Worm (Caenorhabditis elegans) whole organism, young adult: Measurements from ENCODE around the gene rml-3.

ENCODE experiments used
- B0019.2 ChIP-seq: fragments of 200-800 bp; sonication (Bioruptor generic); conservative IDR thresholded peaks from 2 replicates; pipeline ENCODE4 v1.3.6; 2022; ENCODE audit warnings: missing genetic modification reagents, missing genetic modification characterization, missing compliant biosample characterization
- B0336.3 ChIP-seq: fragments of 200-800 bp; sonication (Bioruptor generic); IDR thresholded peaks from 2 replicates; pipeline ENCODE4 v1.3.6; 2022; ENCODE audit warnings: missing genetic modification characterization, missing compliant biosample characterization
- C17E4.6 ChIP-seq: fragments of 200-800 bp; sonication (Bioruptor generic); IDR thresholded peaks from 2 replicates; pipeline ENCODE4 v1.3.6; 2022; ENCODE audit warnings: missing genetic modification reagents, missing genetic modification characterization, missing compliant biosample characterization
- F10E7.11 ChIP-seq: sonication (generic microtip); optimal IDR thresholded peaks from 2 replicates; lab custom pipeline; 2017; ENCODE audit warnings: mild to moderate bottlenecking, missing genetic modification characterization, moderate library complexity, missing compliant biosample characterization
- F23B12.7 ChIP-seq: sonication (generic microtip); optimal IDR thresholded peaks from 2 replicates; lab custom pipeline; 2017; ENCODE audit warnings: missing genetic modification characterization, mild to moderate bottlenecking, missing compliant biosample characterization, antibody characterized with exemption, moderate library complexity; ENCODE audit not compliant: insufficient read depth
- F52B5.7 ChIP-seq: sonication (generic microtip); optimal IDR thresholded peaks from 2 replicates; lab custom pipeline; 2016; ENCODE audit warnings: mild to moderate bottlenecking, missing genetic modification characterization, missing compliant biosample characterization
- F57C9.4 ChIP-seq: sonication (generic microtip); optimal IDR thresholded peaks from 2 replicates; lab custom pipeline; 2017; ENCODE audit warnings: mild to moderate bottlenecking, missing genetic modification characterization, missing compliant biosample characterization
- K12H6.12 ChIP-seq: fragments of 200-800 bp; sonication (Bioruptor generic); optimal IDR thresholded peaks from 2 replicates; lab custom pipeline; 2018; ENCODE audit warnings: mild to moderate bottlenecking, missing genetic modification characterization, missing compliant biosample characterization
- T26A5.8 ChIP-seq: sonication (generic microtip); optimal IDR thresholded peaks from 2 replicates; lab custom pipeline; 2016; ENCODE audit warnings: missing genetic modification characterization, missing compliant biosample characterization
- Y53F4B.3 ChIP-seq: fragments of 200-800 bp; sonication (Bioruptor generic); IDR thresholded peaks from 2 replicates; pipeline ENCODE4 v1.3.6; 2022; ENCODE audit warnings: missing genetic modification reagents, missing genetic modification characterization, missing compliant biosample characterization
- Y56A3A.18 ChIP-seq: fragments of 200-800 bp; sonication (Bioruptor generic); IDR thresholded peaks from 2 replicates; pipeline ENCODE4 v1.3.6; 2022; ENCODE audit warnings: missing genetic modification reagents, missing genetic modification characterization, missing compliant biosample characterization
- Y79H2A.3 ChIP-seq: fragments of 200-800 bp; sonication (Bioruptor generic); conservative IDR thresholded peaks from 2 replicates; pipeline ENCODE4 v1.3.6; 2022; ENCODE audit warnings: missing genetic modification reagents, missing genetic modification characterization, missing compliant biosample characterization
- ama-1 ChIP-seq, 3 experiments: fragments of 150-350 bp in 1 of 3; sonication (generic microtip) in 2 of 3; optimal IDR thresholded peaks; 2 replicates each; lab custom pipeline; 2014 to 2018; ENCODE audit warnings: missing biosample characterization in 2 of 3, missing genetic modification characterization in 2 of 3, missing genetic modification reagents in 2 of 3
- atf-7 ChIP-seq: sonication (generic microtip); optimal IDR thresholded peaks from 2 replicates; lab custom pipeline; 2017; ENCODE audit warnings: mild to moderate bottlenecking, missing genetic modification characterization, missing compliant biosample characterization
- attf-5 ChIP-seq: fragments of 200-800 bp; sonication (Bioruptor generic); optimal IDR thresholded peaks from 2 replicates; lab custom pipeline; 2018; ENCODE audit warnings: mild to moderate bottlenecking, missing genetic modification characterization, missing compliant biosample characterization
- bed-1 ChIP-seq: fragments of 200-800 bp; sonication (Bioruptor generic); IDR thresholded peaks from 2 replicates; pipeline ENCODE4 v1.3.6; 2022; ENCODE audit warnings: missing genetic modification reagents, missing genetic modification characterization, missing compliant biosample characterization
- cebp-2 ChIP-seq: fragments of 200-800 bp; sonication (Bioruptor generic); IDR thresholded peaks from 2 replicates; pipeline ENCODE4 v1.3.6; 2022; ENCODE audit warnings: missing genetic modification characterization, missing compliant biosample characterization
- ceh-58 ChIP-seq: fragments of 200-800 bp; sonication (Bioruptor generic); IDR thresholded peaks from 2 replicates; pipeline ENCODE4 v1.3.6; 2022; ENCODE audit warnings: missing genetic modification characterization, missing compliant biosample characterization
- chd-7 ChIP-seq: sonication (generic microtip); optimal IDR thresholded peaks from 2 replicates; lab custom pipeline; 2016; ENCODE audit warnings: mild to moderate bottlenecking, missing genetic modification characterization, moderate library complexity, missing compliant biosample characterization
- egrh-3 ChIP-seq: fragments of 200-800 bp; sonication (Bioruptor generic); IDR thresholded peaks from 2 replicates; pipeline ENCODE4 v1.3.6; 2022; ENCODE audit warnings: missing genetic modification reagents, missing genetic modification characterization, missing compliant biosample characterization
- ekl-4 ChIP-seq: fragments of 200-800 bp; sonication (Bioruptor generic); IDR thresholded peaks from 2 replicates; pipeline ENCODE4 v1.3.6; 2022; ENCODE audit warnings: missing genetic modification reagents, missing genetic modification characterization, missing compliant biosample characterization
- gei-17 ChIP-seq: fragments of 200-800 bp; sonication (Bioruptor generic); optimal IDR thresholded peaks from 2 replicates; lab custom pipeline; 2018; ENCODE audit warnings: mild to moderate bottlenecking, missing genetic modification characterization, missing compliant biosample characterization
- hlh-26 ChIP-seq: fragments of 200-800 bp; sonication (Bioruptor generic); conservative IDR thresholded peaks from 2 replicates; pipeline ENCODE4 v1.3.6; 2022; ENCODE audit warnings: missing genetic modification reagents, missing genetic modification characterization, missing compliant biosample characterization
- hmg-1.2 ChIP-seq: fragments of 200-800 bp; sonication (Bioruptor generic); IDR thresholded peaks from 2 replicates; pipeline ENCODE4 v1.3.6; 2022; ENCODE audit warnings: missing genetic modification reagents, missing genetic modification characterization, missing compliant biosample characterization
- hrde-1 ChIP-seq: sonication (generic microtip); optimal IDR thresholded peaks from 2 replicates; lab custom pipeline; 2016; ENCODE audit warnings: missing genetic modification characterization, mild to moderate bottlenecking, missing compliant biosample characterization, moderate library complexity, missing genotype, missing genetic modification reagents, borderline replicate concordance
- let-526 ChIP-seq: fragments of 200-800 bp; sonication (Bioruptor generic); IDR thresholded peaks from 2 replicates; pipeline ENCODE4 v1.3.6; 2022; ENCODE audit warnings: missing genetic modification reagents, missing genetic modification characterization, missing compliant biosample characterization
- lin-26 ChIP-seq: fragments of 200-800 bp; sonication (Bioruptor generic); IDR thresholded peaks from 2 replicates; pipeline ENCODE4 v1.3.6; 2022; ENCODE audit warnings: missing genetic modification reagents, missing genetic modification characterization, missing compliant biosample characterization
- lin-40 ChIP-seq: sonication (generic microtip); optimal IDR thresholded peaks from 2 replicates; lab custom pipeline; 2016; ENCODE audit warnings: missing genetic modification characterization, mild to moderate bottlenecking, missing compliant biosample characterization, missing genotype, missing genetic modification reagents
- lin-54 ChIP-seq: fragments of 200-800 bp; sonication (Bioruptor generic); optimal IDR thresholded peaks from 2 replicates; lab custom pipeline; 2018; ENCODE audit warnings: mild to moderate bottlenecking, missing genetic modification characterization, missing compliant biosample characterization
- lsl-1 ChIP-seq: fragments of 200-800 bp; sonication (Bioruptor generic); optimal IDR thresholded peaks from 2 replicates; lab custom pipeline; 2018; ENCODE audit warnings: mild to moderate bottlenecking, missing genetic modification characterization, moderate library complexity, missing compliant biosample characterization
- madf-8 ChIP-seq: fragments of 200-800 bp; sonication (Bioruptor generic); conservative IDR thresholded peaks from 2 replicates; pipeline ENCODE4 v1.3.6; 2022; ENCODE audit warnings: missing genetic modification reagents, missing genetic modification characterization, missing compliant biosample characterization
- mcd-1 ChIP-seq: fragments of 200-800 bp; sonication (Bioruptor generic); IDR thresholded peaks from 2 replicates; pipeline ENCODE4 v1.3.6; 2022; ENCODE audit warnings: missing genetic modification reagents, missing genetic modification characterization, missing compliant biosample characterization
- mel-28 ChIP-seq: sonication (generic microtip); optimal IDR thresholded peaks from 2 replicates; lab custom pipeline; 2016; ENCODE audit warnings: borderline replicate concordance, mild to moderate bottlenecking, missing genetic modification characterization, missing compliant biosample characterization
- mxl-1 ChIP-seq: sonication (generic microtip); optimal IDR thresholded peaks from 2 replicates; lab custom pipeline; 2016; ENCODE audit warnings: missing genetic modification characterization, missing compliant biosample characterization
- nhr-120 ChIP-seq: fragments of 200-800 bp; sonication (Bioruptor generic); IDR thresholded peaks from 2 replicates; pipeline ENCODE4 v1.3.6; 2022; ENCODE audit warnings: missing genetic modification characterization, missing compliant biosample characterization
- nhr-27 ChIP-seq: fragments of 200-800 bp; sonication (Bioruptor generic); optimal IDR thresholded peaks from 2 replicates; lab custom pipeline; 2018; ENCODE audit warnings: mild to moderate bottlenecking, missing genetic modification characterization, moderate library complexity, missing compliant biosample characterization
- nhr-90 ChIP-seq: sonication (generic microtip); optimal IDR thresholded peaks from 2 replicates; lab custom pipeline; 2016; ENCODE audit warnings: missing genotype, mild to moderate bottlenecking, missing genetic modification characterization, missing compliant biosample characterization
- pbrm-1 ChIP-seq: fragments of 200-800 bp; sonication (Bioruptor generic); IDR thresholded peaks from 2 replicates; pipeline ENCODE4 v1.3.6; 2022; ENCODE audit warnings: missing genetic modification reagents, missing genetic modification characterization, missing compliant biosample characterization
- rcor-1 ChIP-seq: fragments of 200-800 bp; sonication (Bioruptor generic); IDR thresholded peaks from 2 replicates; pipeline ENCODE4 v1.3.6; 2022; ENCODE audit warnings: missing genetic modification reagents, missing genetic modification characterization, missing compliant biosample characterization
- rec-8 ChIP-seq, 2 experiments: sonication (generic microtip); optimal IDR thresholded peaks; 2 replicates each; lab custom pipeline; 2016; ENCODE audit warnings: mild to moderate bottlenecking in 2 of 2, missing genetic modification characterization in 2 of 2, missing genetic modification reagents in 2 of 2, missing genotype in 2 of 2, missing biosample characterization in 1 of 2, missing compliant biosample characterization in 1 of 2, moderate library complexity in 1 of 2
- repo-1 ChIP-seq: sonication (generic microtip); optimal IDR thresholded peaks from 2 replicates; lab custom pipeline; 2017; ENCODE audit warnings: mild to moderate bottlenecking, missing genetic modification characterization, missing compliant biosample characterization
- sdz-38 ChIP-seq: sonication (generic microtip); optimal IDR thresholded peaks from 2 replicates; lab custom pipeline; 2016; ENCODE audit warnings: missing genotype, missing genetic modification characterization, missing compliant biosample characterization
- snpc-1.3 ChIP-seq: sonication (generic microtip); optimal IDR thresholded peaks from 2 replicates; lab custom pipeline; 2017; ENCODE audit warnings: missing genetic modification characterization, mild to moderate bottlenecking, missing compliant biosample characterization, antibody characterized with exemption, moderate library complexity, missing genotype, missing genetic modification reagents; ENCODE audit not compliant: insufficient read depth
- snpc-3.4 ChIP-seq: sonication (generic microtip); optimal IDR thresholded peaks from 2 replicates; lab custom pipeline; 2017; ENCODE audit warnings: missing genetic modification characterization, mild to moderate bottlenecking, missing compliant biosample characterization, antibody characterized with exemption, moderate library complexity, missing genotype, missing genetic modification reagents
- somi-1 ChIP-seq: fragments of 200-800 bp; sonication (Bioruptor generic); optimal IDR thresholded peaks from 2 replicates; lab custom pipeline; 2018; ENCODE audit warnings: mild to moderate bottlenecking, missing genetic modification characterization, missing compliant biosample characterization
- sptf-2 ChIP-seq: fragments of 200-800 bp; sonication (Bioruptor generic); optimal IDR thresholded peaks from 2 replicates; lab custom pipeline; 2018; ENCODE audit warnings: mild to moderate bottlenecking, missing genetic modification characterization, missing compliant biosample characterization
- tlf-1 ChIP-seq: fragments of 200-800 bp; sonication (Bioruptor generic); optimal IDR thresholded peaks from 2 replicates; lab custom pipeline; 2018; ENCODE audit warnings: mild to moderate bottlenecking, missing genetic modification characterization, missing compliant biosample characterization

The rml-3 gene

ce11 chrX:6207687-6208088 is 31.2 kb downstream of the rml-3 start, which contains the start of gene T13C5.6 (continued):
- peak; percentile 87 for TF ChIP-seq atf-7 (tag; lab: Kevin White, UChicago)
- peak; percentile 93 for TF ChIP-seq repo-1 (tag; lab: Kevin White, UChicago)
- TF ChIP-seq hlh-26, result 0 out of 2 replicates have a peak, but pooled peaks have one; percentile 43
- TF ChIP-seq mcd-1 (GFP tag; lab: Robert Waterston, UW), result peak; percentile 74
- TF ChIP-seq rec-8 (tag; optimal IDR thresholded peaks at IDR 0.05; lab: Kevin White, UChicago), result peak; percentile 78 to 93
- peak; percentile 76 for TF ChIP-seq hrde-1 (tag; lab: Kevin White, UChicago)
- peak; percentile 53 for TF ChIP-seq egrh-3 (GFP tag; lab: Robert Waterston, UW)
- TF ChIP-seq snpc-3.4 (tag; lab: Kevin White, UChicago), result peak; percentile 58
- peak; percentile 87 for TF ChIP-seq ekl-4 (GFP tag; lab: Robert Waterston, UW)
- TF ChIP-seq Y79H2A.3 (GFP tag; lab: Robert Waterston, UW), result peak; percentile 66; the same call in 1 of the 2 replicates
- TF ChIP-seq attf-5 (GFP tag; lab: Kevin White, UChicago), result peak; percentile 89
- TF ChIP-seq K12H6.12 (tag; lab: Kevin White, UChicago), result peak; percentile 95
- TF ChIP-seq B0019.2 (GFP tag; lab: Robert Waterston, UW), result no peak
- peak; percentile 69 for TF ChIP-seq lin-54 (GFP tag; lab: Kevin White, UChicago)
- no peak for TF ChIP-seq ama-1 (optimal IDR thresholded peaks at IDR 0.05; lab: Kevin White, UChicago)
- peak in 1 of 2 experiments; percentile 85 for TF ChIP-seq ama-1 (GFP tag; optimal IDR thresholded peaks at IDR 0.05; lab: Kevin White, UChicago)
- TF ChIP-seq Y53F4B.3 (GFP tag; lab: Robert Waterston, UW), result no peak
- peak; percentile 26; the same call in 1 of the 2 replicates for TF ChIP-seq C17E4.6
- peak; percentile 72 for TF ChIP-seq tlf-1 (GFP tag; lab: Kevin White, UChicago)
- peak; percentile 91 for TF ChIP-seq Y56A3A.18 (GFP tag; lab: Robert Waterston, UW)
- no peak for TF ChIP-seq ceh-58
- peak; percentile 70 for TF ChIP-seq mel-28 (tag; lab: Kevin White, UChicago)
- peak; percentile 91 for TF ChIP-seq nhr-90 (tag; lab: Kevin White, UChicago)
- peak; percentile 91 for TF ChIP-seq nhr-27 (tag; lab: Kevin White, UChicago)
- TF ChIP-seq mxl-1, result peak; percentile 68
- TF ChIP-seq bed-1 (GFP tag; lab: Robert Waterston, UW), result peak; percentile 92; the same call in 1 of the 2 replicates
- TF ChIP-seq hmg-1.2, result peak; percentile 82
- peak; percentile 89 for TF ChIP-seq F52B5.7 (tag; lab: Kevin White, UChicago)
- peak; percentile 78 for TF ChIP-seq lin-26 (GFP tag; lab: Robert Waterston, UW)
- peak; percentile 81 for TF ChIP-seq pbrm-1 (GFP tag; lab: Robert Waterston, UW)
- peak; percentile 72; the same call in 1 of the 2 replicates for TF ChIP-seq nhr-120 (GFP tag; lab: Robert Waterston, UW)
- peak; percentile 22 for TF ChIP-seq lsl-1
- TF ChIP-seq sdz-38 (tag; lab: Kevin White, UChicago), result peak; percentile 61
- peak; percentile 93 for TF ChIP-seq chd-7 (tag; lab: Kevin White, UChicago)
- TF ChIP-seq F10E7.11, result no peak
- TF ChIP-seq gei-17 (GFP tag; lab: Kevin White, UChicago), result peak; percentile 87
- TF ChIP-seq cebp-2 (GFP tag; lab: Robert Waterston, UW), result peak; percentile 93
- peak; percentile 93 for TF ChIP-seq lin-40
- no peak for TF ChIP-seq T26A5.8 (tag; lab: Kevin White, UChicago)
- TF ChIP-seq sptf-2 (GFP tag; lab: Kevin White, UChicago), result peak; percentile 67
- peak; percentile 91 for TF ChIP-seq F57C9.4 (tag; lab: Kevin White, UChicago)
- peak; percentile 85; the same call in 1 of the 2 replicates for TF ChIP-seq B0336.3
- no peak for TF ChIP-seq madf-8 (GFP tag; lab: Robert Waterston, UW)
- TF ChIP-seq F23B12.7 (tag; lab: Kevin White, UChicago), result peak; percentile 84
- TF ChIP-seq somi-1 (GFP tag; lab: Kevin White, UChicago), result peak; percentile 90
- peak; percentile 81 for TF ChIP-seq snpc-1.3 (tag; lab: Kevin White, UChicago)
- TF ChIP-seq let-526, result peak; percentile 87; the same call in 1 of the 2 replicates
- peak; percentile 89 for TF ChIP-seq rcor-1 (GFP tag; lab: Robert Waterston, UW)
